Worm (Caenorhabditis elegans): Measurements from ENCODE around the gene Y59H11AR.3.

Gene Y59H11AR.3

ce11 chrIV:8614680-8615079 is 19.5 kb upstream of the Y59H11AR.3 start, which contains the start of gene cyp-33E3:
Gene cyp-33E3, plus strand, starts transcription at chrIV:8614995.
- TF ChIP-seq F16B12.6 (tag; optimal IDR thresholded peaks at IDR 0.05) (no peak), efl-1 (optimal IDR thresholded peaks at IDR 0.05) (no peak), efl-1 (GFP tag; optimal IDR thresholded peaks at IDR 0.05 in 1 of 2) (peak in 1 of 2 experiments; percentile 11), lin-14 (GFP tag; optimal IDR thresholded peaks at IDR 0.05) (peak; percentile 24)

DNA sequence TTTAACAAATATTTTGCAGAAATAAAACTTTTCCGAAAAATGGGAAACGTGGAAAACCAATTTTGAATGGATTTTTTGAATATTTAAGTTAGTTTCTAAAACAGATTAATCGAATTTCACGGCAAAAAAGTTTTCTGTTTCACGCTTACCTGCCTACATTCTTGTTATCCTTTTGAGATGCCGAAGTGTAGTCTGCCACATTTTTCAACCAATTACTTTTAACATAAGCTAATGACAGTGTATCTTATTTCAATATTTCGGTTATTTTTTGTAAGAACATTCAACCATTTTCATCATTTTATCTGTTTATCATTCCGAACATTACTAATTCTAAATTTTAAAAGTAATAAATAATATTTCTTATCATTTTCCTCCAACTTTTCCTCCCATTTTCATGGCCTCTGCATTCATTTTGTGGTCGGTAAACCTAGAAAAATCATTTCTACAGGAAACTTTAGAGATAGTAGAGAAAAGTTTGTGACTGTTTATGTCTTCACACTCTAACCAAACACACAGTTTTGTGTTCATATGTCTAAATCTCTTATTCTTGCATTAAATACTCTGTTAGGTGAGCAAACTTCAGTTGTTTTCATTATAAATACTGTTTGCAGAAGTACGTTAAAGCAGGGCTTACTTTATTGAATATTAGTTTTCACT is 16.8 kb upstream of the Y59H11AR.3 start, which contains the start of the genes F42A9.17 and cyp-33E2:
TSS of gene F42A9.17 (minus strand) at position 51 of the 657 bp plus-strand sequence.
TSS of gene cyp-33E2 (plus strand) at position 449 of the 657 bp plus-strand sequence.
- TF ChIP-seq elt-2 (tag; optimal IDR thresholded peaks at IDR 0.05) (peak; percentile 60), dsc-1 (tag; optimal IDR thresholded peaks at IDR 0.05) (no peak), lin-14 (GFP tag; optimal IDR thresholded peaks at IDR 0.05) (peak; percentile 64), sptf-1 (tag; optimal IDR thresholded peaks at IDR 0.05) (no peak), unc-62 (GFP tag; optimal IDR thresholded peaks at IDR 0.05) (no peak)

- TF ChIP-seq ztf-11 (tag; optimal IDR thresholded peaks at IDR 0.05): no peak
- no peak for TF ChIP-seq xbp-1 (tag; optimal IDR thresholded peaks at IDR 0.05)
- no peak for TF ChIP-seq zip-4 (GFP tag; optimal IDR thresholded peaks at IDR 0.05)
- no peak for TF ChIP-seq efl-1 (optimal IDR thresholded peaks at IDR 0.05)
- no peak for TF ChIP-seq efl-1 (GFP tag; optimal IDR thresholded peaks at IDR 0.05 in 1 of 2)
- no peak for TF ChIP-seq nhr-237 (tag; optimal IDR thresholded peaks at IDR 0.05)
- TF ChIP-seq lin-15B (tag; optimal IDR thresholded peaks at IDR 0.05): no peak
- TF ChIP-seq hpl-2 (GFP tag; optimal IDR thresholded peaks at IDR 0.05): no peak
These were observed 13.7 kb upstream of the Y59H11AR.3 start, which contains the start of gene F42A9.6 for ce11 chrIV:8608934-8609333. Gene F42A9.6, plus strand, starts transcription at chrIV:8609234.

DNA sequence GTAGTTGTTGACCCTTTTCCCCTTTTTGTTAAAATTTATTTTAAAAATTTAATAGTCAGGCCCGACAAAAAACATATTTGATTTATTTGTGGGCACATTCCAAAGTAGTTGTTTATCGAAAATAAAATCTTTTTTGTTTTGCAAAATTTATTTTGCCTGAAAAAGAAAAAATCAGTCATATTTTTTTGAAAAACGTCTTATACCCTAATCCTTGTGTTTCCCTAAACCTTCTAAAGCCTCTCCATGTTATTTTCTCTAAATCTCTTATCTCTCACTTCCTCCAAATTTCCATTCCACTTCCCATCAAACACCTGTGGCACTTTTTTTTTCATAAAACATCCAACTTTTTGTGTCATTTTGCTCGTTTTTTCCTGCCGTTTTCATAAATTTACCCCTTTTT is 13.0 kb upstream of the Y59H11AR.3 start:
- TF ChIP-seq isw-1 (GFP tag; IDR thresholded peaks at IDR 0.05) (no peak), ces-1 (GFP tag; optimal IDR thresholded peaks at IDR 0.05) (no peak), rnt-1 (tag; optimal IDR thresholded peaks at IDR 0.05) (no peak), nhr-84 (tag; optimal IDR thresholded peaks at IDR 0.05) (no peak), swsn-7 (tag; optimal IDR thresholded peaks at IDR 0.05) (no peak), nhr-47 (tag; optimal IDR thresholded peaks at IDR 0.05) (no peak), lin-15B (tag; optimal IDR thresholded peaks at IDR 0.05) (no peak), sup-37 (GFP tag; optimal IDR thresholded peaks at IDR 0.05) (no peak), nhr-11 (tag; optimal IDR thresholded peaks at IDR 0.05) (no peak), zag-1 (tag; optimal IDR thresholded peaks at IDR 0.05) (no peak)

- TF ChIP-seq fkh-10 (GFP tag; optimal IDR thresholded peaks at IDR 0.05) (no peak), swsn-7 (tag; optimal IDR thresholded peaks at IDR 0.05) (peak; percentile 4), jun-1 (tag; optimal IDR thresholded peaks at IDR 0.05) (no peak), mef-2 (tag; optimal IDR thresholded peaks at IDR 0.05) (peak; percentile 80), nhr-11 (tag; optimal IDR thresholded peaks at IDR 0.05) (peak; percentile 45), sox-4 (tag; optimal IDR thresholded peaks at IDR 0.05) (no peak), hlh-4 (tag; optimal IDR thresholded peaks at IDR 0.05) (no peak), efl-1 (optimal IDR thresholded peaks at IDR 0.05) (peak in 1 of 2 experiments; percentile 20), efl-1 (GFP tag; optimal IDR thresholded peaks at IDR 0.05 in 1 of 2) (no peak), unc-30 (tag; optimal IDR thresholded peaks at IDR 0.05) (no peak), lsy-2 (tag; optimal IDR thresholded peaks at IDR 0.05) (peak; percentile 59 to 71), lin-13 (GFP tag; optimal IDR thresholded peaks at IDR 0.05) (no peak), ceh-88 (GFP tag; IDR thresholded peaks at IDR 0.05) (no peak), mdl-1 (tag; optimal IDR thresholded peaks at IDR 0.05) (no peak), lin-14 (GFP tag; optimal IDR thresholded peaks at IDR 0.05) (peak; percentile 79), nhr-20 (tag; optimal IDR thresholded peaks at IDR 0.05) (peak; percentile 50), lin-39 (tag; optimal IDR thresholded peaks at IDR 0.05) (peak; percentile 44), lin-35 (GFP tag; optimal IDR thresholded peaks at IDR 0.05) (no peak), ceh-8 (GFP tag; optimal IDR thresholded peaks at IDR 0.05) (no peak), C34B4.2 (tag; optimal IDR thresholded peaks at IDR 0.05) (no peak), xbp-1 (tag; optimal IDR thresholded peaks at IDR 0.05) (no peak), C04F5.9 (tag; optimal IDR thresholded peaks at IDR 0.05) (no peak), elt-3 (tag; optimal IDR thresholded peaks at IDR 0.05) (no peak), blmp-1 (tag; optimal IDR thresholded peaks at IDR 0.05) (no peak), pag-3 (tag; optimal IDR thresholded peaks at IDR 0.05; ENCODE audit: borderline replicate concordance, insufficient read depth) (no peak), ceh-82 (tag; optimal IDR thresholded peaks at IDR 0.05) (no peak), pax-3 (tag; optimal IDR thresholded peaks at IDR 0.05) (no peak)
These were observed 10.0 kb upstream of the Y59H11AR.3 start for ce11 chrIV:8605217-8605616.
